Fruit fly (Drosophila melanogaster) whole organism, larva: ENCODE measurements around the gene Traf4.

Experiments used
- noc ChIP-seq: fragments of 200-800 bp; sonication (Bioruptor generic); optimal IDR thresholded peaks from 3 replicates; lab custom pipeline; 2019; ENCODE audit warnings: missing biosample characterization, mild to moderate bottlenecking, missing genetic modification characterization, moderate library complexity

The Traf4 gene

dm6 chr2L:4375035-4376009 is 13.6 kb downstream of the Traf4 start:
- no peak for TF ChIP-seq noc (tag; lab: Kevin White, UChicago)

- TF ChIP-seq noc (tag; lab: Kevin White, UChicago): no peak
These were observed 16.0 kb downstream of the Traf4 start for dm6 chr2L:4377747-4378146.

- TF ChIP-seq noc (tag; lab: Kevin White, UChicago): no peak
These were observed 16.7 kb downstream of the Traf4 start for dm6 chr2L:4378380-4378779.

DNA sequence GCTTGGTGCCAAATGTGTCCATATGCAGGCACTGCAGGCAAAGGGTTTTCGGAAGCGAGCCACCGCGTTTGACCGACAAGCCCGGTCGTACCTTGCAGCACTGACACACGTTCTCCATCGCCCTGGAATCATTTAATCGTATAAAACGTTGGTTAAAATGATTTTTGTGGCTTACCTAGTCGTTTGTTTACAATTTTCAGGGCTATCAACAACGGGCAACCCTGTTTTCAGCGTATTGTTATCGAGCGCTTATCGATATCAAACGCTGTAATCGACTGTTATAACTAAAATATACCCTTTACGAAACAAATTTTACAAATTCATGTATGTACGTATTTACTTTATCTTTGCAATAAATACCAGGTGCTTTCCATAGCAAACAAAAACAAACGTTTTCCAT is 20.8 kb downstream of the Traf4 start, which contains the start of gene CG17612:
Gene CG17612 (minus strand): TSS at position 214 of the 400 bp plus-strand sequence.
- no peak for TF ChIP-seq noc (tag; lab: Kevin White, UChicago)

DNA sequence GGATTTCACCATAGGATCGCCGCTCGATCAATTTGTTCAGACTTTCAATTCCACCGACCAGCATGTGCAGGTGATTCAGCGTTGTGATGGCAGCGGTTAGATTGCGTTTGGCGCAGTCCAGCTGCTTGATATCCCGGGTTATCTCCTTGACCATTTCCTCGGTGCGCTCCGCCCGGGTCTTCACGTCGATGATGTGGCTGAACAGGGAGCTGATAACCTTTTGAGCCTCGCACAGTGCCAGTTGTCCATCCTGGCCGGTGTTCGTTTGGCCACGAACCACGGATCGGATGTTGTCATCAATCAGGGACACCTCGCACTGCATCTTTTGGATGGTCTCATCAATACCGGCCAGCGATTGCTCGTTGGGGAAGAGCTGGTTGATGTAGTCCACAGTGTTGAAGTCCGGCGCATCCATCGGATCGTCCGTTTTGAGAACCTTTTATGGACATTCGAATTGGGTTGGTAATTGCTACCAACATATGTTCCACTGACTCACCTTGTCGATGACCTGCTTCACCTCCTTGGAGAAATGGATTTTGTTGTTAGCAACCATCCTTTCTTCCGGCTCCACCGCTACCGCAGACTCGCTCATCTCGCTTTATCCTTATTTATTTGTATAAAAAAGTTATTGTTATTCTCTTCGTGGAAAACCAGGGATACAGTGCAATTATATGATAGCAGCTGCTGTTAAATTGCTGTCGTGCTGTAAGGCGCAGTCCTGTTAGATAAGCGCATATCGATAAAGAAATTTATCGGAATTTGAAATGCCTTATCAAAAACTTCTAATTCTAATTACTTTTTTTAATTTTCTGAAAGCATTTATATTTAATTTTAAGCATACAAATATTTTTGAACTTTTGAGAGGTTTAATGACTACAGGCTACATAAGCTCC is 23.9 kb downstream of the Traf4 start, which contains the start of gene Vps53:
Gene Vps53 (minus strand): TSS at position 676 of the 893 bp plus-strand sequence.
- TF ChIP-seq noc (tag; lab: Kevin White, UChicago): no peak

dm6 chr2L:4386926-4387550 is 25.3 kb downstream of the Traf4 start, which contains the start of gene Psf2:
Gene Psf2 (minus strand): TSS chr2L:4387356.
- TF ChIP-seq noc (tag; lab: Kevin White, UChicago): no peak

dm6 chr2L:4388027-4388426 is 26.3 kb downstream of the Traf4 start, which contains the start of gene Tps1:
Gene Tps1 (plus strand): TSS chr2L:4388327.
- TF ChIP-seq noc (tag; lab: Kevin White, UChicago): peak; percentile 12

dm6 chr2L:4389405-4390115 is 27.8 kb downstream of the Traf4 start:
- TF ChIP-seq noc (tag; lab: Kevin White, UChicago): no peak

- TF ChIP-seq noc (tag; lab: Kevin White, UChicago): no peak
These were observed 32.2 kb downstream of the Traf4 start, which contains the start of gene CG3652 for dm6 chr2L:4393842-4394421. Gene CG3652 (minus strand): TSS chr2L:4393876.

dm6 chr2L:4400653-4401052 is 38.9 kb downstream of the Traf4 start, which contains the start of gene CG33003:
Gene CG33003 (plus strand): TSS chr2L:4400953.
- TF ChIP-seq noc (tag; lab: Kevin White, UChicago): no peak

DNA sequence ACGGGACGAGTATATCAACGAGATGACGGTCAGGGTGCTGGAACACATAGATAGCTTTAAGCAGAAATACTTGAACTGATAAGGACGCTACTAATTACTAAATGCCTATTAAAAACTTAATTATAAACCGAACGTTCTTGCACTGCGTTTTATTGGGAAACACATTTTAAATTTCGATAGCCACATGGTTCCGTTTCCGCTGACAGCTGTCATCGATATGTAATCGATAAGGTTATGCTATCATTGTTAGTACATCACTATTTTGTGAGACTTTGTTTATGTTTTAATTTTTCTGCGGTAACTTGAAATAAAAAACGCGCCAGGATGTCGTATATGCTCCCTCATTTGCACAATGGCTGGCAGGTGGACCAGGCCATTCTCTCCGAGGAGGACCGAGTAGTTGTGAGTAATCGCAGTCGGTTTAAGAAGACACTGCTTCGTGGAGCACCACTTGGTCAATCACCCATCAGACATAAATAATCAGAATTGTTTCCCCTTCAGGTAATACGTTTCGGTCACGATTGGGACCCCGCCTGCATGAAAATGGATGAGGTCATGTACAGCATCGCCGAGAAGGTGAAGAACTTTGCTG is 41.4 kb downstream of the Traf4 start, which contains the start of gene Dim1:
Gene Dim1 (plus strand): TSS at position 239 of the 592 bp plus-strand sequence.
- TF ChIP-seq noc (tag; lab: Kevin White, UChicago): no peak

dm6 chr2L:4410855-4411254 is 49.1 kb downstream of the Traf4 start, which contains the start of gene CG43055:
Gene CG43055 (plus strand): TSS chr2L:4411155.
- TF ChIP-seq noc (tag; lab: Kevin White, UChicago): no peak

dm6 chr2L:4414059-4414458 is 52.3 kb downstream of the Traf4 start:
- no peak for TF ChIP-seq noc (tag; lab: Kevin White, UChicago)
